Worm (Caenorhabditis elegans): ENCODE data around the gene K12D12.4.
A peak's percentile ranks its signal among the peaks of the same experiment; 100 is the strongest.

Gene K12D12.4

ce11 chrII:11902203-11902602 lies 36.7 kb upstream of the K12D12.4 start:
- TF ChIP-seq lin-14 (GFP tag; optimal IDR thresholded peaks at IDR 0.05) (peak; percentile 22), mep-1 (tag; optimal IDR thresholded peaks at IDR 0.05) (peak; percentile 8), sox-4 (tag; optimal IDR thresholded peaks at IDR 0.05) (no peak)

- TF ChIP-seq ceh-88 (GFP tag; IDR thresholded peaks at IDR 0.05) = no peak
- no peak for TF ChIP-seq ztf-4 (tag; optimal IDR thresholded peaks at IDR 0.05)
- TF ChIP-seq mdl-1 (tag; optimal IDR thresholded peaks at IDR 0.05) = no peak
- no peak for TF ChIP-seq egl-27 (tag; optimal IDR thresholded peaks at IDR 0.05)
- no peak for TF ChIP-seq nhr-84 (tag; optimal IDR thresholded peaks at IDR 0.05)
- TF ChIP-seq blmp-1 (tag; optimal IDR thresholded peaks at IDR 0.05) = no peak
- no peak for TF ChIP-seq isw-1 (GFP tag; IDR thresholded peaks at IDR 0.05)
- TF ChIP-seq ceh-8 (GFP tag; optimal IDR thresholded peaks at IDR 0.05) = no peak
Measured at ce11 chrII:11901110-11901509, 35.6 kb upstream of the K12D12.4 start, which contains the start of gene vab-23. Gene vab-23, minus strand, starts transcription at chrII:11901210.

- TF ChIP-seq ceh-63 (GFP tag; optimal IDR thresholded peaks at IDR 0.05) (no peak), efl-1 (optimal IDR thresholded peaks at IDR 0.05) (no peak), efl-1 (GFP tag; optimal IDR thresholded peaks at IDR 0.05 in 1 of 2) (no peak), aha-1 (tag; optimal IDR thresholded peaks at IDR 0.05) (no peak), snpc-4 (tag; optimal IDR thresholded peaks at IDR 0.05) (no peak), lin-39 (tag; optimal IDR thresholded peaks at IDR 0.05) (no peak), aly-2 (tag; optimal IDR thresholded peaks at IDR 0.05) (no peak), tbx-2 (tag; optimal IDR thresholded peaks at IDR 0.05) (no peak), lin-15B (tag; optimal IDR thresholded peaks at IDR 0.05) (no peak), jun-1 (tag; optimal IDR thresholded peaks at IDR 0.05) (no peak), ceh-88 (GFP tag; IDR thresholded peaks at IDR 0.05) (no peak), vab-15 (tag; optimal IDR thresholded peaks at IDR 0.05) (no peak), sptf-1 (tag; optimal IDR thresholded peaks at IDR 0.05) (no peak), ces-1 (GFP tag; optimal IDR thresholded peaks at IDR 0.05) (no peak), unc-62 (GFP tag; optimal IDR thresholded peaks at IDR 0.05) (no peak), unc-98 (GFP tag; IDR thresholded peaks at IDR 0.05) (no peak), pax-3 (tag; optimal IDR thresholded peaks at IDR 0.05) (no peak)
Measured at ce11 chrII:11899761-11900160, 34.2 kb upstream of the K12D12.4 start.

ce11 chrII:11893323-11893722 lies 27.8 kb upstream of the K12D12.4 start, which contains the start of gene ZK930.2:
Gene ZK930.2, minus strand, starts transcription at chrII:11893423.
- TF ChIP-seq C16A3.4 (tag; optimal IDR thresholded peaks at IDR 0.05) = no peak
- no peak for TF ChIP-seq mab-9 (GFP tag; IDR thresholded peaks at IDR 0.05)
- TF ChIP-seq ceh-8 (GFP tag; optimal IDR thresholded peaks at IDR 0.05) = no peak
- no peak for TF ChIP-seq lir-3 (tag; optimal IDR thresholded peaks at IDR 0.05; ENCODE audit: poor library complexity)
- TF ChIP-seq nhr-77 (tag; optimal IDR thresholded peaks at IDR 0.05) = no peak
- TF ChIP-seq mdl-1 (tag; optimal IDR thresholded peaks at IDR 0.05) = no peak
- no peak for TF ChIP-seq efl-1 (optimal IDR thresholded peaks at IDR 0.05)
- peak in 1 of 2 experiments; percentile 27 for TF ChIP-seq efl-1 (GFP tag; optimal IDR thresholded peaks at IDR 0.05 in 1 of 2)
- TF ChIP-seq nhr-90 (tag; optimal IDR thresholded peaks at IDR 0.05; ENCODE audit: poor library complexity) = no peak

ce11 chrII:11890596-11890995 lies 25.1 kb upstream of the K12D12.4 start:
- no peak for TF ChIP-seq nhr-12 (tag; optimal IDR thresholded peaks at IDR 0.05)
- no peak for TF ChIP-seq C34B4.2 (tag; optimal IDR thresholded peaks at IDR 0.05)
- TF ChIP-seq ztf-11 (tag; optimal IDR thresholded peaks at IDR 0.05) = peak in 1 of 2 experiments; percentile 62
- TF ChIP-seq nhr-85 (tag) = peak; percentile 72
- TF ChIP-seq dsc-1 (tag; optimal IDR thresholded peaks at IDR 0.05) = no peak
- TF ChIP-seq ets-5 (GFP tag; IDR thresholded peaks at IDR 0.05) = no peak

All from whole organism, L1 larva.